Fruit fly (Drosophila melanogaster) whole organism, embryonic: ENCODE data around the gene jhamt.
A peak's percentile ranks its signal among the peaks of the same experiment; 100 is the strongest.

Experiments used
- B-H2 ChIP-seq: fragments of 200-800 bp; sonication (Bioruptor generic); optimal IDR thresholded peaks from 2 replicates; lab custom pipeline; 2018; ENCODE audit warnings: missing biosample characterization, mild to moderate bottlenecking, missing genetic modification characterization
- CG11504 ChIP-seq: fragments of 200-800 bp; sonication (Bioruptor generic); optimal IDR thresholded peaks from 3 replicates; lab custom pipeline; 2019; ENCODE audit warnings: missing biosample characterization, mild to moderate bottlenecking, missing genetic modification characterization, moderate library complexity
- CG12104 ChIP-seq: fragments of 200-800 bp; sonication (Bioruptor generic); optimal IDR thresholded peaks from 3 replicates; lab custom pipeline; 2016; ENCODE audit warnings: missing biosample characterization, missing genetic modification characterization
- CG12942 ChIP-seq: fragments of 200-800 bp; sonication (Bioruptor generic); optimal IDR thresholded peaks from 3 replicates; lab custom pipeline; 2016; ENCODE audit warnings: missing biosample characterization, missing genetic modification characterization
- CG1647 ChIP-seq: fragments of 200-800 bp; sonication (Bioruptor generic); optimal IDR thresholded peaks from 3 replicates; lab custom pipeline; 2016; ENCODE audit warnings: missing biosample characterization, missing genetic modification characterization
- CG16813 ChIP-seq: fragments of 200-800 bp; sonication (Bioruptor generic); IDR thresholded peaks from 3 replicates; pipeline ENCODE4 v1.3.6; 2022; ENCODE audit warnings: missing biosample characterization, missing genetic modification characterization; ENCODE audit not compliant: partially characterized antibody
- CG17568 ChIP-seq: fragments of 200-800 bp; sonication (Bioruptor generic); optimal IDR thresholded peaks from 2 replicates; lab custom pipeline; 2018; ENCODE audit warnings: missing biosample characterization, mild to moderate bottlenecking, missing genetic modification characterization, moderate library complexity
- CG17829 ChIP-seq: fragments of 200-800 bp; optimal IDR thresholded peaks from 2 replicates; lab custom pipeline; 2019; ENCODE audit warnings: missing biosample characterization, mild to moderate bottlenecking, missing genetic modification characterization, moderate library complexity
- CG18011 ChIP-seq: fragments of 200-800 bp; sonication (Bioruptor generic); optimal IDR thresholded peaks from 2 replicates; lab custom pipeline; 2017; ENCODE audit warnings: missing biosample characterization, missing genetic modification characterization, mild to moderate bottlenecking, moderate library complexity, missing genotype
- CG30403 ChIP-seq: fragments of 200-800 bp; sonication (Bioruptor generic); optimal IDR thresholded peaks from 3 replicates; lab custom pipeline; 2016; ENCODE audit warnings: missing biosample characterization, missing genetic modification characterization
- CG33557 ChIP-seq: fragments of 200-800 bp; sonication (Bioruptor generic); optimal IDR thresholded peaks from 2 replicates; lab custom pipeline; 2019; ENCODE audit warnings: missing biosample characterization, mild to moderate bottlenecking, missing genetic modification characterization, moderate library complexity
- CG4854 ChIP-seq: fragments of 200-800 bp; sonication (Bioruptor generic); optimal IDR thresholded peaks from 2 replicates; lab custom pipeline; 2016; ENCODE audit warnings: missing biosample characterization, missing genetic modification characterization, inconsistent platforms
- CG6654 ChIP-seq: fragments of 200-800 bp; sonication (Bioruptor generic); optimal IDR thresholded peaks from 2 replicates; lab custom pipeline; 2017; ENCODE audit warnings: missing biosample characterization, mild to moderate bottlenecking, missing genetic modification characterization
- CG8388 ChIP-seq: fragments of 200-800 bp; sonication (Bioruptor generic); optimal IDR thresholded peaks from 2 replicates; lab custom pipeline; 2019; ENCODE audit warnings: missing biosample characterization, mild to moderate bottlenecking, missing genetic modification characterization, moderate library complexity
- CG8765 ChIP-seq: fragments of 200-800 bp; sonication (Bioruptor generic); IDR thresholded peaks from 2 replicates; pipeline ENCODE4 v1.3.6; 2022; ENCODE audit warnings: missing biosample characterization, missing genetic modification characterization
- CG9817 ChIP-seq: fragments of 200-800 bp; sonication (Bioruptor generic); optimal IDR thresholded peaks from 2 replicates; lab custom pipeline; 2018; ENCODE audit warnings: missing biosample characterization, mild to moderate bottlenecking, missing genetic modification characterization, moderate library complexity
- Camta ChIP-seq: fragments of 200-800 bp; sonication (Bioruptor generic); optimal IDR thresholded peaks from 2 replicates; lab custom pipeline; 2016; ENCODE audit warnings: missing biosample characterization, missing genetic modification characterization
- D ChIP-seq, 2 experiments: fragments of 200-800 bp in 1 of 2; fragments of >200 bp in 1 of 2; sonication (Bioruptor generic) in 1 of 2; optimal IDR thresholded peaks; 2 replicates in 1 of 2; 3 replicates in 1 of 2; lab custom pipeline; 2017; ENCODE audit warnings: mild to moderate bottlenecking in 1 of 2, missing biosample characterization in 1 of 2, missing genetic modification characterization in 1 of 2, missing genetic modification reagents in 1 of 2
- D19B ChIP-seq: fragments of 200-800 bp; sonication (Bioruptor generic); optimal IDR thresholded peaks from 2 replicates; lab custom pipeline; 2017; ENCODE audit warnings: missing biosample characterization, mild to moderate bottlenecking, missing genetic modification characterization
- ERR ChIP-seq: fragments of 200-800 bp; sonication (Bioruptor generic); optimal IDR thresholded peaks from 2 replicates; lab custom pipeline; 2016; ENCODE audit warnings: missing biosample characterization, missing genetic modification characterization
- H15 ChIP-seq: fragments of 200-800 bp; sonication (Bioruptor generic); IDR thresholded peaks from 3 replicates; pipeline ENCODE4 v1.3.6; 2022; ENCODE audit warnings: missing biosample characterization, missing genetic modification characterization
- HmgD ChIP-seq: fragments of 200-800 bp; sonication (Bioruptor generic); optimal IDR thresholded peaks from 3 replicates; lab custom pipeline; 2016; ENCODE audit warnings: missing biosample characterization, missing genetic modification characterization
- Lim3 ChIP-seq: fragments of 200-800 bp; sonication (Bioruptor generic); IDR thresholded peaks from 2 replicates; pipeline ENCODE4 v1.3.6; 2022; ENCODE audit warnings: missing biosample characterization, missing genetic modification characterization
- Neu2 ChIP-seq: fragments of 200-800 bp; sonication (Bioruptor generic); optimal IDR thresholded peaks from 3 replicates; lab custom pipeline; 2016; ENCODE audit warnings: missing biosample characterization, missing genetic modification characterization, borderline replicate concordance
- Nf-YB ChIP-seq: fragments of 200-800 bp; sonication (Bioruptor generic); optimal IDR thresholded peaks from 3 replicates; lab custom pipeline; 2019; ENCODE audit warnings: missing biosample characterization, mild to moderate bottlenecking, missing genetic modification characterization, moderate library complexity
- Oaz ChIP-seq: fragments of 200-800 bp; sonication (Bioruptor generic); IDR thresholded peaks from 2 replicates; pipeline ENCODE4 v1.3.6; 2022; ENCODE audit warnings: missing biosample characterization, missing genetic modification characterization
- Oli ChIP-seq: fragments of 200-800 bp; sonication (Bioruptor generic); optimal IDR thresholded peaks from 2 replicates; lab custom pipeline; 2018; ENCODE audit warnings: missing biosample characterization, mild to moderate bottlenecking, missing genetic modification characterization, moderate library complexity
- Scr ChIP-seq: fragments of 200-800 bp; sonication (Bioruptor generic); IDR thresholded peaks from 2 replicates; pipeline ENCODE4 v1.3.6; 2022; ENCODE audit warnings: missing biosample characterization, missing genetic modification characterization; ENCODE audit not compliant: partially characterized antibody
- Side ChIP-seq: fragments of 200-800 bp; sonication (Bioruptor generic); optimal IDR thresholded peaks from 2 replicates; lab custom pipeline; 2016; ENCODE audit warnings: missing biosample characterization, missing genetic modification characterization
- Six4 ChIP-seq: fragments of 200-800 bp; sonication (Bioruptor generic); optimal IDR thresholded peaks from 2 replicates; lab custom pipeline; 2016; ENCODE audit warnings: missing biosample characterization, missing genetic modification characterization
- Sox102F ChIP-seq: fragments of 200-800 bp; sonication (Bioruptor generic); optimal IDR thresholded peaks from 2 replicates; lab custom pipeline; 2018; ENCODE audit warnings: missing biosample characterization, mild to moderate bottlenecking, missing genetic modification characterization, moderate library complexity
- Spps ChIP-seq: fragments of 200-800 bp; sonication (Bioruptor generic); optimal IDR thresholded peaks from 2 replicates; lab custom pipeline; 2018; ENCODE audit warnings: missing biosample characterization, mild to moderate bottlenecking, missing genetic modification characterization
- Ssrp ChIP-seq: fragments of 200-800 bp; sonication (Bioruptor generic); optimal IDR thresholded peaks from 2 replicates; lab custom pipeline; 2018; ENCODE audit warnings: missing biosample characterization, mild to moderate bottlenecking, missing genetic modification characterization, moderate library complexity
- ab ChIP-seq: fragments of 200-800 bp; sonication (Bioruptor generic); optimal IDR thresholded peaks from 2 replicates; lab custom pipeline; 2016; ENCODE audit warnings: missing biosample characterization, missing genetic modification characterization
- aop ChIP-seq: fragments of 200-800 bp; sonication (Bioruptor generic); IDR thresholded peaks from 2 replicates; pipeline ENCODE4 v1.3.6; 2022; ENCODE audit warnings: missing biosample characterization, missing genetic modification characterization
- az2 ChIP-seq: fragments of 200-800 bp; sonication (Bioruptor generic); optimal IDR thresholded peaks from 3 replicates; lab custom pipeline; 2016; ENCODE audit warnings: missing biosample characterization, missing genetic modification characterization
- chinmo ChIP-seq: fragments of 200-800 bp; sonication (Bioruptor generic); IDR thresholded peaks from 4 replicates; pipeline ENCODE4 v1.3.6; 2022; ENCODE audit warnings: missing biosample characterization, missing genetic modification characterization; ENCODE audit not compliant: partially characterized antibody
- crol ChIP-seq: fragments of 200-800 bp; sonication (Bioruptor generic); IDR thresholded peaks from 2 replicates; pipeline ENCODE4 v1.3.6; 2022; ENCODE audit warnings: missing biosample characterization, missing genetic modification characterization
- emc ChIP-seq: fragments of 200-800 bp; sonication (Bioruptor generic); optimal IDR thresholded peaks from 2 replicates; lab custom pipeline; 2016; ENCODE audit warnings: missing biosample characterization, missing genetic modification characterization
- gfzf ChIP-seq: fragments of 200-800 bp; sonication (Bioruptor generic); optimal IDR thresholded peaks from 2 replicates; lab custom pipeline; 2016; ENCODE audit warnings: missing biosample characterization, mild to moderate bottlenecking, missing genetic modification characterization, moderate library complexity
- insv ChIP-seq, 2 experiments: fragments of 200-800 bp; sonication (Bioruptor generic); optimal IDR thresholded peaks; 3 replicates each; lab custom pipeline; 2016 to 2018; ENCODE audit warnings: missing biosample characterization in 2 of 2, missing genetic modification characterization in 2 of 2
- kni ChIP-seq: fragments of 200-800 bp; sonication (Bioruptor generic); optimal IDR thresholded peaks from 3 replicates; lab custom pipeline; 2017; ENCODE audit warnings: mild to moderate bottlenecking, missing biosample characterization, missing genetic modification reagents, missing genetic modification characterization
- lbe ChIP-seq: fragments of 200-800 bp; sonication (Bioruptor generic); optimal IDR thresholded peaks from 2 replicates; lab custom pipeline; 2016; ENCODE audit warnings: missing biosample characterization, mild to moderate bottlenecking, missing genetic modification characterization
- sug ChIP-seq: fragments of 200-800 bp; optimal IDR thresholded peaks from 2 replicates; lab custom pipeline; 2019; ENCODE audit warnings: missing biosample characterization, mild to moderate bottlenecking, missing genetic modification characterization, moderate library complexity
- tgo ChIP-seq: fragments of 200-800 bp; sonication (Bioruptor generic); IDR thresholded peaks from 3 replicates; pipeline ENCODE4 v1.3.6; 2022; ENCODE audit warnings: missing biosample characterization, missing genetic modification characterization
- vvl ChIP-seq: fragments of 200-800 bp; sonication (Bioruptor generic); IDR thresholded peaks from 2 replicates; pipeline ENCODE4 v1.3.6; 2022; ENCODE audit warnings: missing biosample characterization, missing genetic modification characterization
- zf30C ChIP-seq: fragments of 200-800 bp; sonication (Bioruptor generic); optimal IDR thresholded peaks from 3 replicates; lab custom pipeline; 2018; ENCODE audit warnings: missing biosample characterization, mild to moderate bottlenecking, missing genetic modification characterization

Gene jhamt

dm6 chr2L:16350742-16351568 is 14.7 kb upstream of the jhamt start (continued):
- peak; percentile 93 for TF ChIP-seq CG6654 (GFP tag; lab: Kevin White, UChicago)
- TF ChIP-seq Scr, result no peak
- peak; percentile 96 for TF ChIP-seq D19B (GFP tag; lab: Kevin White, UChicago)
- TF ChIP-seq H15 (GFP tag; lab: Robert Waterston, UW), result peak; percentile 98
- TF ChIP-seq vvl (GFP tag; lab: Robert Waterston, UW), result peak; percentile 100
- peak; percentile 98 for TF ChIP-seq tgo
- peak; percentile 98 for TF ChIP-seq CG11504 (tag; lab: Kevin White, UChicago)
- TF ChIP-seq gfzf (GFP tag; lab: Kevin White, UChicago), result peak; percentile 20
- peak; percentile 98 for TF ChIP-seq Camta
- peak; percentile 91 for TF ChIP-seq Nf-YB
- peak; percentile 99 for TF ChIP-seq az2 (GFP tag; lab: Kevin White, UChicago)
- peak; percentile 91 for TF ChIP-seq HmgD (GFP tag; lab: Kevin White, UChicago)
- TF ChIP-seq insv (GFP tag; optimal IDR thresholded peaks at IDR 0.05; lab: Kevin White, UChicago), result peak; percentile 56 to 83
- peak; percentile 99 for TF ChIP-seq CG30403
- TF ChIP-seq kni, result peak; percentile 98
- TF ChIP-seq Oaz (GFP tag; lab: Robert Waterston, UW), result peak; percentile 99
- TF ChIP-seq CG8388 (GFP tag; lab: Kevin White, UChicago), result peak; percentile 99
- TF ChIP-seq aop (GFP tag; lab: Robert Waterston, UW), result peak; percentile 95
- TF ChIP-seq Neu2 (GFP tag; lab: Kevin White, UChicago), result peak; percentile 60
- no peak for TF ChIP-seq CG16813 (GFP tag; lab: Robert Waterston, UW)
- TF ChIP-seq ERR (GFP tag; lab: Kevin White, UChicago), result peak; percentile 97
- peak; percentile 87 for TF ChIP-seq crol (GFP tag; lab: Robert Waterston, UW)
- peak; percentile 98 for TF ChIP-seq B-H2 (GFP tag; lab: Kevin White, UChicago)
- TF ChIP-seq CG17829, result peak; percentile 99
- peak; percentile 97 for TF ChIP-seq CG8765
- TF ChIP-seq lbe, result peak; percentile 97
- TF ChIP-seq Side (GFP tag; lab: Kevin White, UChicago), result peak; percentile 99
- peak; percentile 99 for TF ChIP-seq CG17568 (GFP tag; lab: Kevin White, UChicago)
- peak; percentile 99 for TF ChIP-seq Oli (tag; lab: Kevin White, UChicago)
- peak; percentile 99 for TF ChIP-seq CG12104 (GFP tag; lab: Kevin White, UChicago)
- peak; percentile 25 for TF ChIP-seq zf30C (GFP tag; lab: Kevin White, UChicago)
- peak; percentile 93 for TF ChIP-seq CG18011
- peak; percentile 99 for TF ChIP-seq CG33557 (GFP tag; lab: Kevin White, UChicago)
- TF ChIP-seq Spps (tag; lab: Kevin White, UChicago), result peak; percentile 99
- TF ChIP-seq Lim3, result peak; percentile 96
- TF ChIP-seq Ssrp, result peak; percentile 99
- peak; percentile 98 for TF ChIP-seq CG12942 (GFP tag; lab: Kevin White, UChicago)
- peak; percentile 92 for TF ChIP-seq emc
- peak; percentile 98 for TF ChIP-seq sug (tag; lab: Kevin White, UChicago)
- peak; percentile 99 for TF ChIP-seq CG9817 (tag; lab: Kevin White, UChicago)
- TF ChIP-seq Six4 (GFP tag; lab: Kevin White, UChicago), result peak; percentile 98
- TF ChIP-seq CG1647 (GFP tag; lab: Kevin White, UChicago), result peak; percentile 98
- TF ChIP-seq Sox102F, result peak; percentile 99
- TF ChIP-seq chinmo (GFP tag; lab: Robert Waterston, UW), result 0 out of 4 replicates have a peak, but pooled peaks have one; percentile 46
- TF ChIP-seq ab (GFP tag; lab: Kevin White, UChicago), result peak; percentile 99
- peak; percentile 98 for TF ChIP-seq CG4854 (GFP tag; lab: Kevin White, UChicago)
- no peak for TF ChIP-seq D (optimal IDR thresholded peaks at IDR 0.05; lab: Kevin White, UChicago)
- peak; percentile 99 for TF ChIP-seq D (GFP tag; optimal IDR thresholded peaks at IDR 0.05; lab: Kevin White, UChicago)
